Worm (Caenorhabditis elegans) whole organism, early embryonic: ENCODE results near the gene arx-5.

Experiments used
- B0310.2 ChIP-seq: sonication (generic microtip); optimal IDR thresholded peaks from 2 replicates; lab custom pipeline; 2016; ENCODE audit warnings: mild to moderate bottlenecking, missing genetic modification characterization, missing compliant biosample characterization
- F13C5.2 ChIP-seq: sonication (generic microtip); optimal IDR thresholded peaks from 2 replicates; lab custom pipeline; 2017; ENCODE audit warnings: mild to moderate bottlenecking, missing genetic modification characterization, inconsistent platforms, missing compliant biosample characterization
- aly-1 ChIP-seq: sonication (generic microtip); optimal IDR thresholded peaks from 2 replicates; lab custom pipeline; 2016; ENCODE audit warnings: missing genetic modification characterization, missing compliant biosample characterization
- ama-1 ChIP-seq: fragments of 150-350 bp; optimal IDR thresholded peaks from 2 replicates; lab custom pipeline; 2014
- ceh-13 ChIP-seq: fragments of 200-800 bp; sonication (Bioruptor generic); optimal IDR thresholded peaks from 2 replicates; lab custom pipeline; 2018; ENCODE audit warnings: mild to moderate bottlenecking, missing genetic modification characterization, missing compliant biosample characterization
- ceh-36 ChIP-seq: sonication (generic microtip); optimal IDR thresholded peaks from 2 replicates; lab custom pipeline; 2016; ENCODE audit warnings: missing genetic modification characterization, inconsistent platforms, missing compliant biosample characterization
- ets-7 ChIP-seq: sonication (generic microtip); optimal IDR thresholded peaks from 2 replicates; lab custom pipeline; 2016; ENCODE audit warnings: missing genotype, missing genetic modification characterization, missing compliant biosample characterization
- flt-1 ChIP-seq: fragments of 200-800 bp; sonication (Bioruptor generic); IDR thresholded peaks from 2 replicates; pipeline ENCODE4 v1.3.6; 2022; ENCODE audit warnings: missing genetic modification characterization, missing compliant biosample characterization
- hmbx-1 ChIP-seq: sonication (generic microtip); optimal IDR thresholded peaks from 2 replicates; lab custom pipeline; 2016; ENCODE audit warnings: mild to moderate bottlenecking, missing genetic modification characterization, missing compliant biosample characterization
- hmg-4 ChIP-seq: fragments of 200-800 bp; sonication (Bioruptor generic); optimal IDR thresholded peaks from 2 replicates; lab custom pipeline; 2018; ENCODE audit warnings: mild to moderate bottlenecking, missing genetic modification characterization, missing compliant biosample characterization
- hnd-1 ChIP-seq: sonication (generic microtip); optimal IDR thresholded peaks from 2 replicates; lab custom pipeline; 2016; ENCODE audit warnings: missing genetic modification characterization, missing compliant biosample characterization
- pes-1 ChIP-seq: fragments of 200-800 bp; sonication (Bioruptor generic); IDR thresholded peaks from 2 replicates; pipeline ENCODE4 v1.3.6; 2022; ENCODE audit warnings: missing genetic modification reagents, missing genetic modification characterization, missing compliant biosample characterization
- scrt-1 ChIP-seq: fragments of 200-800 bp; sonication (Bioruptor generic); IDR thresholded peaks from 2 replicates; pipeline ENCODE4 v1.3.6; 2022; ENCODE audit warnings: missing genetic modification characterization, missing compliant biosample characterization
- sea-1 ChIP-seq: fragments of 200-800 bp; sonication (Bioruptor generic); conservative IDR thresholded peaks from 2 replicates; pipeline ENCODE4 v1.3.6; 2022; ENCODE audit warnings: missing genetic modification characterization, missing compliant biosample characterization
- tbx-11 ChIP-seq: fragments of 200-800 bp; sonication (Bioruptor generic); IDR thresholded peaks from 2 replicates; pipeline ENCODE4 v1.3.6; 2022; ENCODE audit warnings: missing genetic modification characterization, missing compliant biosample characterization
- tbx-37 ChIP-seq: fragments of 200-800 bp; sonication (Bioruptor generic); conservative IDR thresholded peaks from 2 replicates; pipeline ENCODE4 v1.3.6; 2022; ENCODE audit warnings: missing genetic modification reagents, missing genetic modification characterization, missing compliant biosample characterization
- tra-4 ChIP-seq: sonication (generic microtip); optimal IDR thresholded peaks from 2 replicates; lab custom pipeline; 2017; ENCODE audit warnings: missing genetic modification characterization, missing compliant biosample characterization

arx-5 gene

ce11 chrIII:12829068-12829467 lies 11.2 kb upstream of the arx-5 start, which contains the start of gene Y37D8A.3:
Gene Y37D8A.3 (plus strand): TSS chrIII:12829368.
- no peak for TF ChIP-seq flt-1
- TF ChIP-seq ets-7: no peak
- TF ChIP-seq aly-1 (tag; lab: Kevin White, UChicago): no peak
- TF ChIP-seq hmg-4 (GFP tag; lab: Kevin White, UChicago): no peak
- no peak for TF ChIP-seq ceh-13 (GFP tag; lab: Kevin White, UChicago)
- TF ChIP-seq tbx-37 (GFP tag; lab: Robert Waterston, UW): no peak
- no peak for TF ChIP-seq pes-1 (GFP tag; lab: Robert Waterston, UW)
- TF ChIP-seq B0310.2: no peak
- no peak for TF ChIP-seq tbx-11
- no peak for TF ChIP-seq scrt-1 (GFP tag; lab: Robert Waterston, UW)
- no peak for TF ChIP-seq hnd-1 (tag; lab: Kevin White, UChicago)
- no peak for TF ChIP-seq tra-4 (tag; lab: Kevin White, UChicago)
- TF ChIP-seq sea-1 (GFP tag; lab: Robert Waterston, UW): no peak
- no peak for TF ChIP-seq hmbx-1 (tag; lab: Kevin White, UChicago)
- TF ChIP-seq ama-1 (lab: Kevin White, UChicago): no peak

ce11 chrIII:12822608-12823261 lies 4.8 kb upstream of the arx-5 start:
- no peak for TF ChIP-seq flt-1
- TF ChIP-seq ceh-36 (tag; lab: Kevin White, UChicago): peak; percentile 72

DNA sequence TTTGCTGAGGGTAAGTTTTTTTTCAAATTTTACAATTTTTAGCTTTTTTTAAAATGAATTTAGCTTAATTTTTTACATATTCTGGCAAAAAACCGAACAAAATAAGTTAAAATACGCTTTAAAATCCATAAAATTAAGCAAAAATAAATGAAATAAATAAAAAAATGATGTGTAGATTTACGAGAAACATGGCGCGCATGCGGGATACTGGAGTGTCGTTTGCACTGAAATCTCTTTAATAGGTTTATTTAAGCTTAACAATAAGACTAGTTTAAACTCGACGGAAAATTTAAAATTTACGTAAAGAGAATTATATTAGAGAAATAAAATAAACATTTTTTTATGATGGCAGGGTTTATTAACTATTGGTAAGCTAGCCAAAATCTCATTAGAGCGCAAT lies 3.4 kb upstream of the arx-5 start:
- TF ChIP-seq aly-1 (tag; lab: Kevin White, UChicago): no peak
- no peak for TF ChIP-seq sea-1 (GFP tag; lab: Robert Waterston, UW)
- TF ChIP-seq ama-1 (lab: Kevin White, UChicago): no peak
- TF ChIP-seq hnd-1 (tag; lab: Kevin White, UChicago): no peak
- TF ChIP-seq tbx-11: no peak
- no peak for TF ChIP-seq F13C5.2 (tag; lab: Kevin White, UChicago)
- no peak for TF ChIP-seq ets-7
- TF ChIP-seq hmg-4 (GFP tag; lab: Kevin White, UChicago): no peak
- TF ChIP-seq B0310.2: no peak
- no peak for TF ChIP-seq scrt-1 (GFP tag; lab: Robert Waterston, UW)
- TF ChIP-seq tbx-37 (GFP tag; lab: Robert Waterston, UW): no peak
- TF ChIP-seq hmbx-1 (tag; lab: Kevin White, UChicago): no peak
- TF ChIP-seq ceh-36 (tag; lab: Kevin White, UChicago): no peak
- no peak for TF ChIP-seq tra-4 (tag; lab: Kevin White, UChicago)
- no peak for TF ChIP-seq pes-1 (GFP tag; lab: Robert Waterston, UW)
- TF ChIP-seq flt-1: no peak

- TF ChIP-seq sea-1 (GFP tag; lab: Robert Waterston, UW) (no peak), tra-4 (tag; lab: Kevin White, UChicago) (no peak), F13C5.2 (tag; lab: Kevin White, UChicago) (no peak), hmbx-1 (tag; lab: Kevin White, UChicago) (no peak), tbx-37 (GFP tag; lab: Robert Waterston, UW) (no peak), ceh-13 (GFP tag; lab: Kevin White, UChicago) (no peak)
These were observed 2.0 kb upstream of the arx-5 start, which contains the start of the genes Y37D8A.2 and Y37D8A.25 for ce11 chrIII:12819909-12820308. Gene Y37D8A.2 (plus strand): TSS chrIII:12820193. Gene Y37D8A.25 (minus strand): TSS chrIII:12820253.

- no peak for TF ChIP-seq ets-7
- no peak for TF ChIP-seq flt-1
- no peak for TF ChIP-seq ceh-36 (tag; lab: Kevin White, UChicago)
- no peak for TF ChIP-seq tra-4 (tag; lab: Kevin White, UChicago)
- TF ChIP-seq B0310.2: no peak
- no peak for TF ChIP-seq hmg-4 (GFP tag; lab: Kevin White, UChicago)
- no peak for TF ChIP-seq F13C5.2 (tag; lab: Kevin White, UChicago)
- TF ChIP-seq ceh-13 (GFP tag; lab: Kevin White, UChicago): no peak
- TF ChIP-seq pes-1 (GFP tag; lab: Robert Waterston, UW): no peak
- no peak for TF ChIP-seq ama-1 (lab: Kevin White, UChicago)
- TF ChIP-seq sea-1 (GFP tag; lab: Robert Waterston, UW): no peak
These were observed 1.2 kb upstream of the arx-5 start for ce11 chrIII:12819148-12819547.

ce11 chrIII:12813193-12813592 lies 4.7 kb downstream of the arx-5 start, which contains the start of gene BE10.4:
Gene BE10.4 (plus strand): TSS chrIII:12813493.
- TF ChIP-seq tbx-37 (GFP tag; lab: Robert Waterston, UW): no peak

ce11 chrIII:12807726-12808125 lies 10.2 kb downstream of the arx-5 start, which contains the start of gene BE10.3:
Gene BE10.3 (plus strand): TSS chrIII:12808026.
- TF ChIP-seq hmbx-1 (tag; lab: Kevin White, UChicago): no peak
- no peak for TF ChIP-seq pes-1 (GFP tag; lab: Robert Waterston, UW)
- TF ChIP-seq scrt-1 (GFP tag; lab: Robert Waterston, UW): no peak
- TF ChIP-seq aly-1 (tag; lab: Kevin White, UChicago): no peak
- TF ChIP-seq ceh-13 (GFP tag; lab: Kevin White, UChicago): no peak
- no peak for TF ChIP-seq tbx-37 (GFP tag; lab: Robert Waterston, UW)
- no peak for TF ChIP-seq ceh-36 (tag; lab: Kevin White, UChicago)
- TF ChIP-seq B0310.2: no peak
- TF ChIP-seq ets-7: no peak
- no peak for TF ChIP-seq sea-1 (GFP tag; lab: Robert Waterston, UW)
- TF ChIP-seq hnd-1 (tag; lab: Kevin White, UChicago): no peak
- no peak for TF ChIP-seq F13C5.2 (tag; lab: Kevin White, UChicago)
- TF ChIP-seq tbx-11: no peak
- no peak for TF ChIP-seq flt-1
- no peak for TF ChIP-seq tra-4 (tag; lab: Kevin White, UChicago)
- TF ChIP-seq ama-1 (lab: Kevin White, UChicago): no peak
